Fruit fly (Drosophila melanogaster) Kc167 (cell line): ENCODE data around the gene ND-B14.5A.

ENCODE experiments used
- Myc ChIP-seq: fragments of >200 bp; optimal IDR thresholded peaks from 2 replicates; lab custom pipeline; 2017; ENCODE audit warnings: missing external identifiers
- Sin3A ChIP-seq: fragments of >200 bp; optimal IDR thresholded peaks from 2 replicates; lab custom pipeline; 2018; ENCODE audit warnings: missing external identifiers
- insv ChIP-seq: fragments of >200 bp; optimal IDR thresholded peaks from 3 replicates; lab custom pipeline; 2018; ENCODE audit warnings: missing external identifiers
- psq ChIP-seq: fragments of >200 bp; optimal IDR thresholded peaks from 2 replicates; lab custom pipeline; 2017; ENCODE audit warnings: missing external identifiers
- ttk ChIP-seq: sonication (Bioruptor generic); optimal IDR thresholded peaks from 2 replicates; lab custom pipeline; 2017; ENCODE audit warnings: missing external identifiers

dm6 chrX:2141159-2141853 is 31.0 kb upstream of the ND-B14.5A start, which contains the start of gene D2hgdh:
- TF ChIP-seq Sin3A (lab: Kevin White, UChicago), result no peak
- TF ChIP-seq insv (lab: Kevin White, UChicago), result no peak
- TF ChIP-seq Myc (lab: Kevin White, UChicago), result no peak
- no peak for TF ChIP-seq psq (lab: Kevin White, UChicago)
- TF ChIP-seq ttk (lab: Kevin White, UChicago), result no peak
